Fruit fly (Drosophila melanogaster) whole organism, embryonic: ENCODE results near the gene CG34451.

ENCODE experiments used
- Ada2b ChIP-seq: fragments of 200-800 bp; sonication (Bioruptor generic); IDR thresholded peaks from 2 replicates; pipeline ENCODE4 v1.3.6; 2022; ENCODE audit warnings: missing biosample characterization, missing genetic modification characterization
- HLH3B ChIP-seq: fragments of 200-800 bp; sonication (Bioruptor generic); IDR thresholded peaks from 2 replicates; pipeline ENCODE4 v1.3.6; 2022; ENCODE audit warnings: missing biosample characterization, missing genetic modification characterization
- Spps ChIP-seq: fragments of 200-800 bp; sonication (Bioruptor generic); optimal IDR thresholded peaks from 2 replicates; lab custom pipeline; 2018; ENCODE audit warnings: missing biosample characterization, mild to moderate bottlenecking, missing genetic modification characterization
- ac ChIP-seq: fragments of 200-800 bp; sonication (Bioruptor generic); optimal IDR thresholded peaks from 3 replicates; lab custom pipeline; 2017; ENCODE audit warnings: missing biosample characterization, mild to moderate bottlenecking, missing genetic modification characterization
- chm ChIP-seq: fragments of 200-800 bp; sonication (Bioruptor generic); IDR thresholded peaks from 2 replicates; pipeline ENCODE4 v1.3.6; 2022; ENCODE audit warnings: missing biosample characterization, missing genetic modification characterization
- gcm2 ChIP-seq: fragments of 200-800 bp; sonication (Bioruptor generic); optimal IDR thresholded peaks from 2 replicates; lab custom pipeline; 2016; ENCODE audit warnings: missing biosample characterization, missing genetic modification characterization
- lab ChIP-seq: fragments of 200-800 bp; sonication (Bioruptor generic); optimal IDR thresholded peaks from 3 replicates; lab custom pipeline; 2017; ENCODE audit warnings: missing biosample characterization, missing genetic modification characterization, mild to moderate bottlenecking, moderate library complexity, missing genetic modification reagents

- TF ChIP-seq Spps (peak; percentile 10), lab (no peak), chm (no peak), ac (peak; percentile 68), Ada2b (no peak), gcm2 (GFP tag; lab: Kevin White, UChicago) (no peak), HLH3B (GFP tag; lab: Robert Waterston, UW) (no peak)
These were observed 21.4 kb downstream of the CG34451 start for dm6 chr3L:15670455-15670854.
